Fruit fly (Drosophila melanogaster) whole organism, larva: ENCODE measurements around the gene Ada1-1.
A peak's percentile ranks its signal among the peaks of the same experiment; 100 is the strongest.

Experiments used
- noc ChIP-seq: fragments of 200-800 bp; sonication (Bioruptor generic); optimal IDR thresholded peaks from 3 replicates; lab custom pipeline; 2019; ENCODE audit warnings: missing biosample characterization, mild to moderate bottlenecking, missing genetic modification characterization, moderate library complexity

The Ada1-1 gene

dm6 chr2L:12004211-12004979, 7.8 kb downstream of the Ada1-1 start:
- peak; percentile 42 for TF ChIP-seq noc (tag; lab: Kevin White, UChicago)

DNA sequence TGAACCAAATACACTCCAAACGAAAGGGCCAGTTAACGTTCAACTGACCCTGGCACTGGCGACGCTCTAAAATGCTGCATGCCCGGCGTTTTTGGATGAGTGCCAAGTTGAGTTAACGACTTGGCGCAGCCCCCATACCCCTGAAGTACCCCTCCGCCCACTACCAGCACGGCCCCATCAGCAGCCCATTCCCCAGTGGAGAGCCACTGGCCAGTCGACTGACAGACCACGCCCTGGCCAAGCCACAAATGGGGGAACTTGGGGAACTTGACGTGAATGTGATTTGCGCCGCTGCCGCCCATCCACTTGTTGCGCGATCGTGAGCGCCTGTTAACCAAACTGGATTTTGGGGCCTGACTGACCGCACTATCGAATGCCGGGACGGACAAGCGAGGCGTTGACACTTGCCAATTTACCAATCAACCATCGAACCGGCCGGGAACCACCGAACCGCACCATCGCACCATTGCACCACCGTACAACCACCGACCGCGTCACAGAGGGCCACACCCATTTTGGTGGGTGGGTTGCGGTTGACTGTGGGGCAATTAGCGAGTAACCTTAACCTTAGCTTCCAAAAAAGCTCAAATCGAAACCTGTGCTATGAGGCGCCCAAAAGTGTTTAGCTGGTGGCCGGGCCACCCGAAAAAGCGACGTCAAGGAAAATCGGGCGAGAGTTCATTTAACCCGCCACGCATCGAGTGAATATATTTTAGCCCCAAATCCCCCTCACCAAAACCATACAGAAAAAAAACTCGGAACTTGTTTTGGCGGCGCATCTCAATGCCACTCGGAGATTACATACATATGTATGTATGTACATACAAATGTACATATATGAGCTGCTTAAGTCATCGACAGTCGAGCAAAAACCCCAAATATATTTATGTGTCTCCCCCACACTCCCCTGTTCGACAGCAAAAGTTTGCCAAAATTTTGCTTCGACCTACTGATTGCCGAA, 9.1 kb downstream of the Ada1-1 start:
- peak; percentile 3 for TF ChIP-seq noc (tag; lab: Kevin White, UChicago)

DNA sequence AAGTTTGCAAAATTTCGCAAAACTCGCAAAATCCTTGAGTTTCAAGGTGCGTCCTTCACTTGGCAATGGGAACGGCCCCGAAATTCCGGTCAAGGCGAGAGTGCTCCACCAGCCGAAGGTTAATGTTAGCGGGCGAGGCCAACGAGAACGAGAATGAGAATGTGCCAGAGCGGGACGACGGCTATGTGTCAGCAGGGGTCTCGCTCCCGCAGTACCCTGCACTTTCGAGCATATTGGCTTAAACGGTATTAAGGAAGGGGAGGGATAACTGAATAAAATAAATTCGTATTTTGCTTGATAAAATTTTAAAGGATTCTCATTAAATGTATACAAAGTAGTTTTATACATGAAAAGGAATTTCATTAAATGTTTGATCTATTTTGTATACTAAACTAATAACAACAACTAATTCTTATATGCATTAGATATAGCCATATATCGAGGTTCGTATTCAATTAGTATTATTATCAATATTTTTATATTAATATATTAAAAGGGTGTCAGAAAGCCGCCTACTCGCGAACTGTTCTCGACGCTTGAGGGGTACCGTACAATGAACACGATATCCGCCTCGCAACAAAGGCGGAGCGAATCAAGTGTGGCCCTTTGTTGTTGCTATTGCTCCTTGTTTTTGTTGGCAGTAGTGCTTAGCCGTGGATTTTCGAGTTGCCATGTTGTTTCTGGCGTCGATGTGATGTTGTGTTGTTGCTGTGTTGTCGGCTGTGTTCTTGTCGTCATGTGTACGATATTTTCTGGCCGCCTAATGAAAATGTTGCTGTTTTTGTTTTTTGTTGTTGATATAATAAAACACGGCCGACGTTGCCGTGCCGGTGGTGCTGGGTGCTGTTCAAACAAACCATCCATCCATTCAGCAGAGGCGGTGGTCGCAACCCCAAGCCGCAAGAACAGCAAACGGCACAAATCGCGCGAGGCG, 10.1 kb downstream of the Ada1-1 start:
- peak; percentile 96 for TF ChIP-seq noc (tag; lab: Kevin White, UChicago)

DNA sequence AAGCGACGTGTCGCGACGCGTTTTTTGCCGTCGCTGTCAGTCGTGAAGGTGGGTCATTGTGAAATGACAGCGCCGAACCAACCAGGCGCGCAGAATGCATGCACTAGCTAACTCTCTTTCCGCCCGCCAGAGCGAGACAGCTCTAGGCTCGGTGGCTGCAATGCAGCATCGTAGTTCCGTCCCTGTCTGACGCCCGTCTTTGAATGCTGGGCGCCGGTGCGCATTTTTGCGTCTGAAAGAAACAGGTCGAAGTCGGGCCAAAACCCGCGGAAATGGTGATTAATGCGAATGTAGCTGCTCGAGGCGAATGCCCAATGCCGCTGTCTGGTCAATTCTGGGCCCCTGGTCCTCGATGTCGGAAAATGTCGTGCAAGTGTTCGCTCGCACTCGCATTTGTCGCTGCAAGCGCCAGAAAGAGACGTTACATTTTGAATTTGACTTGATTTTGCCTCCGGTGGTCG, 10.8 kb downstream of the Ada1-1 start:
- peak; percentile 80 for TF ChIP-seq noc (tag; lab: Kevin White, UChicago)

DNA sequence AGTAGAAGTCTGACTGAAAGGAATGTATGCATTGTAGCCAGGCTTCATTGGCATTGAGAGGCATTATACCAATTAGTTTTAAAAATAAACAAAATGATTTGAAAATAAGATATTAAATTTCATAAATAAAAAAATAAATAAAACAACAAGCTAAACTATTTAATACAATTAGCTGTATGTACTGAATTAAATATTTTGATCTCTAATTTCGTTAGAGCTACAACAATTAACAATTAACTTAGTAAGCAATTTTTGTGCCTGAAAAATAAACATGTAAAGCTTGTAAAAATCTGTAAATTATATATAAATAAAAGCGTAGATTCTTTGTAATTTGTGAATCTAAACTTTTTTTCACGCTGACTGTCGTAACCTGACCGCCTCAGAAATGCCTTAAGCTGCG, 11.2 kb downstream of the Ada1-1 start, which contains the start of gene Rh5:
Rh5 (plus strand) TSS at position 301 of the 400 bp plus-strand sequence.
- TF ChIP-seq noc (tag; lab: Kevin White, UChicago), result no peak

- TF ChIP-seq noc (tag; lab: Kevin White, UChicago), result peak; percentile 78
Observed at dm6 chr2L:12010100-12010876, 13.7 kb downstream of the Ada1-1 start.

DNA sequence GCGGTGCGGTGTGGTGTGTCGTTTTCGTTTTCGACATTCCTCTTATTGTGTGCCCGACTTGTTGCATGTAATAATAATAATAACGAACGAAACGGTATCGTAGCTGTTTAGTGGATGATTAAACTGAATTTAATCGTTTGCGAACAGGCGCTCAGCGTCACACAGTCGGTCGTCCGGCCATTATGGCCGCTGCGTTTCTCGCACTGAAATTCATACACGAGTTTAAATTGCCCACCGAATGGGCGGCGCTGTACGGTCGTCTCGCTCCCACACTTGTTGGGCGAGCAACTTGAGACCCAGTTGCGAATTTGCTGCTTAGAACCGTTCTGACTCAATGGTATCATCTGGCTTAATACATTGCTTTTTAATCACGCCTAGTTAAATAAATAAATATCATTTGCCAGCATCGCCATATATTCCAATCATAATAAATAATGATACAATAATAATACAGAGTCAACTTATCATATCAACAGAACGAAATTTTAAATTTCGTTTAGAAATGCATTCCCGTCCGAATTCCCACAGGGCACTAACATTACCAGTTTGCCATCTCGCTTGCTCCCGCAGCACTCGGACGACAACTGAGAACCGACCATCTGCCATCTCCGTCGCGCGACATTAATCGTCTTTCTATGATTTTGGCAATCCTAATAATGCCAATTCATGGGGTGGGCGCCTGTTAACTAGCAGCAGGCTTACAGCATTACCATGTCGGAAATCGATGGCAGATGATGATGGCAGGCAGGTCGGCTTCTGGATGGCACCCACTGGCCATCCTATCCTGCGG, 14.5 kb downstream of the Ada1-1 start:
- peak; percentile 93 for TF ChIP-seq noc (tag; lab: Kevin White, UChicago)

- TF ChIP-seq noc (tag; lab: Kevin White, UChicago), result peak; percentile 95
Observed at dm6 chr2L:12011682-12012655, 15.4 kb downstream of the Ada1-1 start.

- no peak for TF ChIP-seq noc (tag; lab: Kevin White, UChicago)
Observed at dm6 chr2L:12013243-12013642, 16.6 kb downstream of the Ada1-1 start.

DNA sequence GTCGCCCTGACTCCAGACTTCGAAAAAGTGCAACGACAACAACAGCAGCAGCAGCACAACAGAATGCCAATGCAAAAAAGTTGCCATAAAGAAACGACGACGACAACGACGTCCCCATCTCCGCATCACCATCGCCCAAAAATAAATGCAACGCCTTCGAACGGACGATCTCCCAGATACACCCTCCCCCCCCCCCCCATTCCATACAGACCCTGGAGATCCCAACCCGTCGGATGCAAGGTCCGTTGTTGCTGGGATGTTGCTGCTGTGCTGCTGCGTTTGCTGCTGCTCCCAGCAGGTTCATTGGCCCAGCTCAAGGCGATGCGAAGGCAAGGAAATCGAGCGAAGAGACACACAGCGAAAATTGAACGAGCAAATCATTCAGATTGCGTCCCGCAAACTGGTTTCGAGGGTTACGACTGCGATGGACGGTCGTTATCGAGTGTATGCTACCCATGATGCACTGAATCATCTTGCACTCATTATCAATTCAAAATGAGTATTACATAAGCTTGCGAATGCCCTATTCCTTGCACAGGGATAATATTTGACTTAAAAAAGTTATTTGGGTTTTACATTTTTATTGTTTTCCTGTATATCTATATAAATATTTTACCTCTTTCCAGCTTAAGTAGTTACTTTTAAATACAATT, 17.3 kb downstream of the Ada1-1 start:
- TF ChIP-seq noc (tag; lab: Kevin White, UChicago), result no peak

dm6 chr2L:12020735-12021134, 24.1 kb downstream of the Ada1-1 start, which contains the start of gene Wdr81:
Gene Wdr81, minus strand, starts transcription at chr2L:12020960.
- no peak for TF ChIP-seq noc (tag; lab: Kevin White, UChicago)

dm6 chr2L:12021193-12021592, 24.6 kb downstream of the Ada1-1 start:
- no peak for TF ChIP-seq noc (tag; lab: Kevin White, UChicago)
